Fruit fly (Drosophila melanogaster): ENCODE results near the gene CG44261.

DNA sequence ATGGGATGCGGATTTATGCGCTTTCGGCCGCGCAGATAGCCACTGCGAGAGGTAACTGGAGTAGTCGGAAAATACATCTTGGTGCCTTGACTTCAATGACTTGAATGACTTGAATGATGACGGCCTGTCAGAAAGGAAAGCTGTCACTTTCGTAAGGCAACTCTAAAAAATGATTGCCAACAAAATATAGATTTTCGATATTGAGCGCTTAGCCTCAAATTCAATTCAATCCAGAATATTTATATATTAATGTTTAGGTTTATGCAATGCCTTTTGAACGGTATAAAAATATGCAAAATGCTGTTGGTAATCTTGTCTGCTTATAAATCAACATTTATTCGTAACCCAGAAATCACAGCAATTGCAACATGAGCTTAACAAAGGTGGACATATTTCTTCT lies at the start of gene CG44261:
- TF ChIP-seq Hr4 (GFP tag; optimal IDR thresholded peaks at IDR 0.05) (no peak), Eip78C (GFP tag) (no peak)
